Worm (Caenorhabditis elegans) whole organism, L2 larva: ENCODE measurements around the gene K03B4.6.

Experiments
- F13H6.1 ChIP-seq: sonication (generic microtip); optimal IDR thresholded peaks from 2 replicates; lab custom pipeline; 2016; ENCODE audit warnings: missing genetic modification characterization, missing compliant biosample characterization
- R02D3.7 ChIP-seq: fragments of 150-350 bp; optimal IDR thresholded peaks from 2 replicates; lab custom pipeline; 2014; ENCODE audit warnings: missing biosample characterization, missing genetic modification characterization
- ZK546.5 ChIP-seq: sonication (generic microtip); optimal IDR thresholded peaks from 2 replicates; lab custom pipeline; 2017; ENCODE audit warnings: missing biosample characterization, missing genetic modification characterization
- egl-27 ChIP-seq: sonication (generic microtip); optimal IDR thresholded peaks from 3 replicates; lab custom pipeline; 2017; ENCODE audit warnings: missing biosample characterization, missing genetic modification reagents, missing genetic modification characterization
- nhr-25 ChIP-seq: fragments of 150-350 bp; sonication (generic microtip); optimal IDR thresholded peaks from 3 replicates; lab custom pipeline; 2014; ENCODE audit warnings: missing biosample characterization, missing genetic modification characterization
- nhr-6 ChIP-seq: fragments of 150-350 bp; optimal IDR thresholded peaks from 2 replicates; lab custom pipeline; 2014; ENCODE audit warnings: missing biosample characterization, missing genetic modification characterization
- skn-1 ChIP-seq: sonication (generic microtip); optimal IDR thresholded peaks from 2 replicates; lab custom pipeline; 2017; ENCODE audit warnings: missing biosample characterization, missing genetic modification characterization
- unc-39 ChIP-seq: fragments of 150-350 bp; optimal IDR thresholded peaks from 2 replicates; lab custom pipeline; 2014; ENCODE audit warnings: missing biosample characterization, missing genetic modification characterization
- unc-62 ChIP-seq: fragments of 150-350 bp; optimal IDR thresholded peaks from 2 replicates; lab custom pipeline; 2014; ENCODE audit warnings: missing biosample characterization, missing genetic modification reagents, missing genetic modification characterization

- no peak for TF ChIP-seq F13H6.1 (tag; lab: Kevin White, UChicago)
- no peak for TF ChIP-seq nhr-25 (tag; lab: Kevin White, UChicago)
- no peak for TF ChIP-seq R02D3.7 (tag; lab: Kevin White, UChicago)
- no peak for TF ChIP-seq ZK546.5 (tag; lab: Kevin White, UChicago)
- TF ChIP-seq nhr-6 (tag; lab: Kevin White, UChicago) = no peak
- TF ChIP-seq unc-39 (tag; lab: Kevin White, UChicago) = no peak
- TF ChIP-seq skn-1 = no peak
- no peak for TF ChIP-seq unc-62 (GFP tag; lab: Kevin White, UChicago)
- TF ChIP-seq egl-27 (tag; lab: Kevin White, UChicago) = no peak
Measured at ce11 chrV:4672487-4672886, 3.5 kb downstream of the K03B4.6 start, which contains the start of gene K03B4.9.
